Worm (Caenorhabditis elegans): ENCODE measurements around the gene F55G11.8.

DNA sequence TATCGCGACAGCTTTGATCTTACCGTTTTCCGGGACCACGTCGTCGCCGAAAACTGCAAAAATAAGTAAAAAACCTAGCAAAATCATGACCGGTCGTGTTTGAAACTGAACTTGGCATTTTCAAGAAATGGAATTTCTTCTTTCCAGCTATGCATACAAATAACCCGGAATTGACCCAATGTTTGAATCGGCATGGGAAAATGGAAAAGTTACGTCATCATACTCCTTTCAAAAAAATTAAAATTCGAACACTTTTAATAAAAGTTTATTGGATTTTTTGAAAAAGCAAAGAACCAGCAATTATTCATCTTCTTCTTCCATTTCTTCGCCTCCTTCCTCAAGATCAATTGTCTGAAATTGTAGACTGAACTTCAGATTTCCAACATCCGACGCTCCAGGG lies 31.8 kb downstream of the F55G11.8 start, which contains the start of gene K10D11.4:
- TF ChIP-seq him-1 (tag; optimal IDR thresholded peaks at IDR 0.05) (no peak), dao-5 (tag; optimal IDR thresholded peaks at IDR 0.05) (no peak), W03F9.2 (tag; optimal IDR thresholded peaks at IDR 0.05) (no peak)
